Fruit fly (Drosophila melanogaster): ENCODE data around the gene Sap47.
A peak's percentile ranks its signal among the peaks of the same experiment; 100 is the strongest.

Sap47 gene

dm6 chr3R:15925939-15926338, 9.0 kb upstream of the Sap47 start (continued):
- no peak for TF ChIP-seq Fer1 (GFP tag; optimal IDR thresholded peaks at IDR 0.05)
- no peak for TF ChIP-seq H2.0 (GFP tag; IDR thresholded peaks at IDR 0.05)
- no peak for TF ChIP-seq so (GFP tag; IDR thresholded peaks at IDR 0.05)
- no peak for TF ChIP-seq CG33557 (GFP tag; optimal IDR thresholded peaks at IDR 0.05)
- TF ChIP-seq ATbp (GFP tag; optimal IDR thresholded peaks at IDR 0.05) = peak; percentile 64
- no peak for TF ChIP-seq CG14014 (GFP tag; IDR thresholded peaks at IDR 0.05)
- TF ChIP-seq CG8290 (GFP tag; optimal IDR thresholded peaks at IDR 0.05) = no peak
- TF ChIP-seq CG8290 (tag; optimal IDR thresholded peaks at IDR 0.05) = peak in 1 of 2 experiments; percentile 47
- TF ChIP-seq CG8388 (GFP tag; optimal IDR thresholded peaks at IDR 0.05) = no peak
- TF ChIP-seq Ptx1 (GFP tag; IDR thresholded peaks at IDR 0.05) = no peak
- peak; percentile 76 for TF ChIP-seq Med (GFP tag)
- no peak for TF ChIP-seq toy (GFP tag; IDR thresholded peaks at IDR 0.05)
- TF ChIP-seq kay (GFP tag; optimal IDR thresholded peaks at IDR 0.05) = no peak
- TF ChIP-seq CG8281 (tag; optimal IDR thresholded peaks at IDR 0.05) = no peak
- no peak for TF ChIP-seq Taf1 (GFP tag; IDR thresholded peaks at IDR 0.05)
- TF ChIP-seq CG3065 (GFP tag; optimal IDR thresholded peaks at IDR 0.05) = no peak
- TF ChIP-seq gsb-n (tag; optimal IDR thresholded peaks at IDR 0.05) = no peak
- no peak for TF ChIP-seq CG8924 (tag; optimal IDR thresholded peaks at IDR 0.05)
- no peak for TF ChIP-seq lola (GFP tag; optimal IDR thresholded peaks at IDR 0.05)
- TF ChIP-seq unpg (GFP tag; optimal IDR thresholded peaks at IDR 0.05) = peak; percentile 6
- TF ChIP-seq Atf-2 (GFP tag; optimal IDR thresholded peaks at IDR 0.05) = no peak
- no peak for TF ChIP-seq CG2120 (GFP tag; optimal IDR thresholded peaks at IDR 0.05)
- TF ChIP-seq mam (GFP tag; optimal IDR thresholded peaks at IDR 0.05) = no peak
- TF ChIP-seq mirr (GFP tag; optimal IDR thresholded peaks at IDR 0.05) = no peak
- no peak for TF ChIP-seq CG7786 (GFP tag; optimal IDR thresholded peaks at IDR 0.05)
- no peak for TF ChIP-seq sc (optimal IDR thresholded peaks at IDR 0.05)
- no peak for TF ChIP-seq sc (GFP tag; optimal IDR thresholded peaks at IDR 0.05)
- no peak for TF ChIP-seq Dbx (GFP tag; IDR thresholded peaks at IDR 0.05)
- no peak for TF ChIP-seq dan (GFP tag; IDR thresholded peaks at IDR 0.05)
- no peak for TF ChIP-seq CG5953 (GFP tag; IDR thresholded peaks at IDR 0.05)
- TF ChIP-seq CG4360 (GFP tag; IDR thresholded peaks at IDR 0.05) = no peak
- no peak for TF ChIP-seq otp (GFP tag; IDR thresholded peaks at IDR 0.05)
- TF ChIP-seq CG1233 (GFP tag; optimal IDR thresholded peaks at IDR 0.05) = no peak
- TF ChIP-seq Stat92E (GFP tag; optimal IDR thresholded peaks at IDR 0.05) = no peak
- TF ChIP-seq HLH54F (GFP tag; optimal IDR thresholded peaks at IDR 0.05) = no peak
- TF ChIP-seq ap (GFP tag; IDR thresholded peaks at IDR 0.05) = no peak
- no peak for TF ChIP-seq CG6272 (GFP tag; IDR thresholded peaks at IDR 0.05)
- no peak for TF ChIP-seq Atf6 (GFP tag; IDR thresholded peaks at IDR 0.05)
- TF ChIP-seq maf-S (GFP tag; optimal IDR thresholded peaks at IDR 0.05) = no peak
- no peak for TF ChIP-seq zf30C (GFP tag; optimal IDR thresholded peaks at IDR 0.05)
- TF ChIP-seq pita (GFP tag; optimal IDR thresholded peaks at IDR 0.05) = no peak
- no peak for TF ChIP-seq CG8089 (GFP tag; optimal IDR thresholded peaks at IDR 0.05)
- TF ChIP-seq bowl (GFP tag; IDR thresholded peaks at IDR 0.05) = no peak
- TF ChIP-seq CG15601 (tag; optimal IDR thresholded peaks at IDR 0.05) = peak; percentile 3
- no peak for TF ChIP-seq vfl (GFP tag; optimal IDR thresholded peaks at IDR 0.05)
- TF ChIP-seq vvl (GFP tag; IDR thresholded peaks at IDR 0.05) = no peak
- TF ChIP-seq mld (GFP tag; IDR thresholded peaks at IDR 0.05; ENCODE audit: partially characterized antibody) = no peak
- TF ChIP-seq D19A (tag; optimal IDR thresholded peaks at IDR 0.05) = no peak
- TF ChIP-seq ash1 (GFP tag; optimal IDR thresholded peaks at IDR 0.05) = no peak
- no peak for TF ChIP-seq CG3995 (GFP tag; optimal IDR thresholded peaks at IDR 0.05)
- TF ChIP-seq Ets65A (GFP tag) = no peak
- 0 out of 3 replicates have a peak, but pooled peaks have one; percentile 56 for TF ChIP-seq ci (GFP tag; IDR thresholded peaks at IDR 0.05)
- TF ChIP-seq CG11247 (GFP tag; IDR thresholded peaks at IDR 0.05) = no peak
- no peak for TF ChIP-seq wor (GFP tag; IDR thresholded peaks at IDR 0.05)

All from whole organism, embryonic.